Fruit fly (Drosophila melanogaster) S2 (cell line): ENCODE data around the gene ND-13B.

ENCODE experiments used
- CG8478 ChIP-seq: fragments of >200 bp; optimal IDR thresholded peaks from 2 replicates; lab custom pipeline; 2018
- CTCF ChIP-seq, 2 experiments: fragments of >200 bp; optimal IDR thresholded peaks; 2 replicates each; lab custom pipeline; 2018

- TF ChIP-seq CG8478: no peak
- TF ChIP-seq CTCF (optimal IDR thresholded peaks at IDR 0.05; lab: Kevin White, UChicago): no peak
Measured at dm6 chr3L:10678545-10679067, 15.3 kb downstream of the ND-13B start.
